Worm (Caenorhabditis elegans) whole organism, L4 larva: ENCODE measurements around the gene ttr-46.

ENCODE experiments used
- ceh-20 ChIP-seq: fragments of 200-800 bp; sonication (Bioruptor generic); IDR thresholded peaks from 2 replicates; pipeline ENCODE4 v1.3.6; 2022; ENCODE audit warnings: missing genetic modification reagents, missing genetic modification characterization, missing compliant biosample characterization
- daf-12 ChIP-seq: fragments of 150-350 bp; optimal IDR thresholded peaks from 2 replicates; lab custom pipeline; 2014; ENCODE audit warnings: missing biosample characterization, missing genetic modification reagents, missing genetic modification characterization
- hif-1 ChIP-seq, 2 experiments: sonication (generic microtip); optimal IDR thresholded peaks; 2 replicates each; lab custom pipeline; 2016 to 2017; ENCODE audit warnings: missing compliant biosample characterization in 2 of 2, missing genetic modification characterization in 2 of 2, missing genetic modification reagents in 2 of 2, missing genotype in 2 of 2, mild to moderate bottlenecking in 1 of 2
- hlh-30 ChIP-seq: sonication (generic microtip); optimal IDR thresholded peaks from 2 replicates; lab custom pipeline; 2017; ENCODE audit warnings: antibody characterized with exemption, mild to moderate bottlenecking, missing genetic modification characterization, missing compliant biosample characterization; ENCODE audit not compliant: insufficient read depth
- lsy-2 ChIP-seq, 2 experiments: fragments of 150-350 bp in 1 of 2; sonication (generic microtip) in 1 of 2; optimal IDR thresholded peaks; 2 replicates each; lab custom pipeline; 2014 to 2017; ENCODE audit warnings: missing biosample characterization in 2 of 2, missing genetic modification characterization in 2 of 2
- mes-2 ChIP-seq: sonication (generic microtip); optimal IDR thresholded peaks from 2 replicates; lab custom pipeline; 2016; ENCODE audit warnings: missing genotype, mild to moderate bottlenecking, missing genetic modification characterization, missing compliant biosample characterization; ENCODE audit not compliant: poor library complexity, severe bottlenecking
- nhr-76 ChIP-seq: fragments of 150-350 bp; optimal IDR thresholded peaks from 2 replicates; lab custom pipeline; 2014; ENCODE audit warnings: missing biosample characterization, missing genetic modification characterization
- nhr-77 ChIP-seq: fragments of 150-350 bp; optimal IDR thresholded peaks from 2 replicates; lab custom pipeline; 2014; ENCODE audit warnings: missing biosample characterization, missing genetic modification characterization
- spr-3 ChIP-seq: fragments of 200-800 bp; sonication (Bioruptor generic); optimal IDR thresholded peaks from 2 replicates; lab custom pipeline; 2018; ENCODE audit warnings: mild to moderate bottlenecking, missing genetic modification characterization, missing compliant biosample characterization
- unc-62 ChIP-seq, 3 experiments: fragments of 150-350 bp in 1 of 3; sonication (generic microtip); optimal IDR thresholded peaks in 2 of 3; peaks in 1 of 3; 1 replicate in 1 of 3; 2 replicates in 2 of 3; lab custom pipeline; 2014 to 2017; ENCODE audit warnings: missing biosample characterization in 3 of 3, missing genetic modification characterization in 3 of 3, missing genetic modification reagents in 3 of 3, missing genotype in 1 of 3
- ztf-11 ChIP-seq: fragments of 150-350 bp; optimal IDR thresholded peaks from 2 replicates; lab custom pipeline; 2014; ENCODE audit warnings: missing biosample characterization, missing genetic modification characterization

DNA sequence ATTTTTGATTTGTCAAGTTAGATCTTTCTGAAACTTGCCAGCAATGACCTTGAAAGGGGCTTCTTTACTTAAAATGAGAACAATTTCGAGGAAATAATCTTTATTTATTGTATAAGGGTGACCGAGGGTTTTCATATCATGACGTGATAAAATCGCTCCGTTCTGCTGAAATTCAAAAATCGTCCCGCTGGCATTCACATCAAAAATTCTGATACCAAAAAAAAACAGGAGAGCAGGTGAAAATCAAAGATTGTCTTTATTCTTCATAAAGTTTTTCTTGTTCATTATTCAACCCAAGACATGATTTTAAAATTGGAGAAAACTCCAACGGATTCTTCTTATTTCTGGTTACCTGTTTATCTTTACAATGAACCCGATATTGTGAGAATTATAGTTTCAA, 6.9 kb upstream of the ttr-46 start, which contains the start of gene sre-28:
- TF ChIP-seq hif-1 (tag; optimal IDR thresholded peaks at IDR 0.05; lab: Kevin White, UChicago) (no peak), mes-2 (tag; lab: Kevin White, UChicago) (no peak), unc-62 (GFP tag; optimal IDR thresholded peaks at IDR 0.05 in 1 of 2; lab: Kevin White, UChicago) (peak in 1 of 2 experiments; percentile 19), unc-62 (tag; optimal IDR thresholded peaks at IDR 0.05; lab: Kevin White, UChicago) (no peak), ztf-11 (no peak), ceh-20 (GFP tag; lab: Robert Waterston, UW) (no peak), spr-3 (GFP tag; lab: Kevin White, UChicago) (no peak), daf-12 (tag; lab: Kevin White, UChicago) (no peak), nhr-76 (tag; lab: Kevin White, UChicago) (no peak), hlh-30 (no peak), nhr-77 (tag; lab: Kevin White, UChicago) (no peak), lsy-2 (tag; optimal IDR thresholded peaks at IDR 0.05; lab: Kevin White, UChicago) (no peak)
